Fruit fly (Drosophila melanogaster): ENCODE data around the gene CG11404.

- TF ChIP-seq CG13204 (GFP tag; optimal IDR thresholded peaks at IDR 0.05) (no peak), CG10348 (GFP tag; IDR thresholded peaks at IDR 0.05) (no peak), EcR (GFP tag; optimal IDR thresholded peaks at IDR 0.05) (no peak), CG12605 (GFP tag; IDR thresholded peaks at IDR 0.05) (no peak), Ets98B (GFP tag; IDR thresholded peaks at IDR 0.05) (no peak), Pif1A (GFP tag; optimal IDR thresholded peaks at IDR 0.05) (no peak), CG4496 (GFP tag; IDR thresholded peaks at IDR 0.05) (no peak), CG17806 (tag; optimal IDR thresholded peaks at IDR 0.05) (no peak), Snoo (tag; optimal IDR thresholded peaks at IDR 0.05) (no peak), CG9948 (tag; optimal IDR thresholded peaks at IDR 0.05) (no peak), CG14655 (GFP tag; optimal IDR thresholded peaks at IDR 0.05) (no peak), D1 (tag; optimal IDR thresholded peaks at IDR 0.05) (no peak), rn (GFP tag; IDR thresholded peaks at IDR 0.05) (no peak), CG8159 (tag; optimal IDR thresholded peaks at IDR 0.05) (no peak)
These were observed 43.9 kb upstream of the CG11404 start, which contains the start of gene CG43330 for dm6 chr3L:22504323-22504722.

Data from whole organism, pupa.